Worm (Caenorhabditis elegans) whole organism, midembryonic: ENCODE results near the gene tpi-1.

Source experiments
- T22C8.4 ChIP-seq: fragments of 200-800 bp; sonication (Bioruptor generic); IDR thresholded peaks from 2 replicates; pipeline ENCODE4 v1.3.6; 2022; ENCODE audit warnings: missing genetic modification characterization, missing compliant biosample characterization
- flt-1 ChIP-seq: fragments of 200-800 bp; sonication (Bioruptor generic); IDR thresholded peaks from 2 replicates; pipeline ENCODE4 v1.3.6; 2022; ENCODE audit warnings: missing genetic modification characterization, missing compliant biosample characterization
- klf-2 ChIP-seq: fragments of 200-800 bp; sonication (Bioruptor generic); conservative IDR thresholded peaks from 2 replicates; pipeline ENCODE4 v1.3.6; 2022; ENCODE audit warnings: missing genetic modification reagents, missing genetic modification characterization, missing compliant biosample characterization
- ref-1 ChIP-seq: fragments of 200-800 bp; sonication (Bioruptor generic); conservative IDR thresholded peaks from 2 replicates; pipeline ENCODE4 v1.3.6; 2022; ENCODE audit warnings: missing genetic modification reagents, missing genetic modification characterization, missing compliant biosample characterization
- tab-1 ChIP-seq: fragments of 200-800 bp; sonication (Bioruptor generic); IDR thresholded peaks from 2 replicates; pipeline ENCODE4 v1.3.6; 2022; ENCODE audit warnings: missing genetic modification characterization, missing compliant biosample characterization
- ztf-23 ChIP-seq: fragments of 200-800 bp; sonication (Bioruptor generic); IDR thresholded peaks from 2 replicates; pipeline ENCODE4 v1.3.6; 2022; ENCODE audit warnings: missing genetic modification reagents, missing genetic modification characterization, missing compliant biosample characterization
- ztf-29 ChIP-seq: fragments of 200-800 bp; sonication (Bioruptor generic); IDR thresholded peaks from 2 replicates; pipeline ENCODE4 v1.3.6; 2022; ENCODE audit warnings: missing genetic modification reagents, missing genetic modification characterization, missing compliant biosample characterization

DNA sequence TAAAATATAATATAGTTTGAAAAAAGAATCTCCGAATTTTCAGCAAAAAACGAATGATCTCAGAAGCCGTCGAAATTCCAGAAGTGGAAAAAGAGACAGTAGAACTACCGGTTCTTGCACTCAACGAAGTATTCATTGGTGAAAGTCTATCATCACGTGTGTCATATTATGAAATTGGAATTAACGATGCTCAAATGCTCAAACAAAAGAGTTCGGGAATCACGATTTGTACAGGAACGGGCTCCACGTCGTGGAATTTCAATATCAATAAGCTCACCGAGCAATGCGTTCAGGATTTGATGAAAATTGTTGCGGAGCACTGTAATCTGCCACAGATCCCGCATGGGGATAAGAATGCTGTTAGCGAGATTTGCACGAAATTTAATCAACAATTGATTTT lies 19.4 kb upstream of the tpi-1 start:
- TF ChIP-seq flt-1 (GFP tag; lab: Robert Waterston, UW), result no peak
- no peak for TF ChIP-seq ztf-29 (GFP tag; lab: Robert Waterston, UW)
- no peak for TF ChIP-seq T22C8.4 (GFP tag; lab: Robert Waterston, UW)
- TF ChIP-seq ztf-23 (GFP tag; lab: Robert Waterston, UW), result no peak
- TF ChIP-seq klf-2 (GFP tag; lab: Robert Waterston, UW), result no peak
- no peak for TF ChIP-seq tab-1 (GFP tag; lab: Robert Waterston, UW)
- TF ChIP-seq ref-1 (GFP tag; lab: Robert Waterston, UW), result no peak
